Fruit fly (Drosophila melanogaster): ENCODE data around the gene ems.

Gene ems

DNA sequence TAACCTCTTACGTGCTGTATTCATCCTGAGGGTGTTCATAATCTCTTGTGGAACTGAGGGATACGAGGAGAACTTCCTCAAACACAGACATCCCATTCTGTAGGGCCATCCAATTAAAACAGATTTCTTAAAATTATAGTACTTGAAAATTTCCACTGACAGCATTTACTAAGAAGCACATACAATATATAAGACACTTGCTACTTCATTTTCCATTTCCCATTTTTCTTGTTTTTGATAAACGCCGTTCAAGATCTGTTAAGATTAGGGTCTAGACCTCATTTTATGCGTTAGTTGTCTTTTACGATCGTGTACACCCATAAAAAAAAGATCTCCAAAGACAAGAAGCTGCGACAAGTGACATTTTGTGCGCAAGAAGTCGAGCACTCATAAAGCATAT is 46.3 kb upstream of the ems start, which contains the start of gene CG14362:
TSS of gene CG14362 (minus strand) at position 101 of the 400 bp plus-strand sequence.
- no peak for TF ChIP-seq Smox (GFP tag; optimal IDR thresholded peaks at IDR 0.05)
- no peak for TF ChIP-seq vri (GFP tag; optimal IDR thresholded peaks at IDR 0.05)
- no peak for TF ChIP-seq CG10669 (GFP tag; optimal IDR thresholded peaks at IDR 0.05)
- no peak for TF ChIP-seq CG11762 (GFP tag; optimal IDR thresholded peaks at IDR 0.05; ENCODE audit: insufficient read depth)
- no peak for TF ChIP-seq CG6792 (GFP tag; optimal IDR thresholded peaks at IDR 0.05)
- TF ChIP-seq Blimp-1 (GFP tag; optimal IDR thresholded peaks at IDR 0.05), result no peak
- no peak for TF ChIP-seq CG6276 (GFP tag; optimal IDR thresholded peaks at IDR 0.05)
- no peak for TF ChIP-seq CG7368 (GFP tag; optimal IDR thresholded peaks at IDR 0.05)
- TF ChIP-seq Eip75B (GFP tag; optimal IDR thresholded peaks at IDR 0.05), result no peak

DNA sequence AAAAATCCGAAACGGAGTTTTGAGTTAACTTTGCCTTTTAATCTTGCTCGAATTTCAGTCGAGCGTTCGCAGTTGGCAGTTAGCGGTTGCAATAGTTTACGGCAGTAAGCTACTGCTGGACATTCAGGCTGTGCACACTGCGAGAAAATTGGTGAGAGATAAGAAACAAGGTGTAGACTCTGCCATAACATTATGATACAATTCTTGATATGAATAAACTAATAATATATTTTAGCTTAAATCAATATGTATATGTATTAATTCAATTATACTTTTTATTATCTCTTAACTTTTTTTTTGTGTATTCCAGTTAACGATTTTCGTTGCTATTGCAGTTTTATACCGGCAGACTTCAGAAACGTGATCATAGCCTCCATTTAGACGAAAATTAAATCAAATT is 44.3 kb upstream of the ems start:
- TF ChIP-seq CG6808 (GFP tag; optimal IDR thresholded peaks at IDR 0.05), result peak; percentile 35
- peak; percentile 78 for TF ChIP-seq CG6163 (GFP tag; IDR thresholded peaks at IDR 0.05)
- TF ChIP-seq achi (GFP tag; optimal IDR thresholded peaks at IDR 0.05), result peak; percentile 71
- TF ChIP-seq CG6792 (GFP tag; optimal IDR thresholded peaks at IDR 0.05), result peak; percentile 24
- no peak for TF ChIP-seq CG9139 (GFP tag; optimal IDR thresholded peaks at IDR 0.05)
- TF ChIP-seq esn (GFP tag; optimal IDR thresholded peaks at IDR 0.05), result no peak
- no peak for TF ChIP-seq CG16779 (tag; optimal IDR thresholded peaks at IDR 0.05)
- TF ChIP-seq CG15336 (GFP tag; IDR thresholded peaks at IDR 0.05), result peak; percentile 91
- TF ChIP-seq CG1621 (tag; optimal IDR thresholded peaks at IDR 0.05), result no peak
- no peak for TF ChIP-seq CG8319 (GFP tag; optimal IDR thresholded peaks at IDR 0.05)
- peak; percentile 26 for TF ChIP-seq Ets96B (tag; optimal IDR thresholded peaks at IDR 0.05)
- no peak for TF ChIP-seq Met (GFP tag; optimal IDR thresholded peaks at IDR 0.05)
- peak; percentile 50 for TF ChIP-seq dac (GFP tag; optimal IDR thresholded peaks at IDR 0.05)
- TF ChIP-seq CG11294 (GFP tag; IDR thresholded peaks at IDR 0.05), result peak; percentile 53; the same call in 1 of the 2 replicates
- TF ChIP-seq pdm3 (GFP tag; optimal IDR thresholded peaks at IDR 0.05), result peak; percentile 41
- TF ChIP-seq CG11902 (GFP tag; optimal IDR thresholded peaks at IDR 0.05), result no peak
- TF ChIP-seq topi (GFP tag; optimal IDR thresholded peaks at IDR 0.05), result no peak
- TF ChIP-seq eg (GFP tag; IDR thresholded peaks at IDR 0.05), result peak; percentile 87
- TF ChIP-seq Ets21C (GFP tag; optimal IDR thresholded peaks at IDR 0.05), result no peak
- no peak for TF ChIP-seq CG6854 (GFP tag; optimal IDR thresholded peaks at IDR 0.05)
- TF ChIP-seq Sox102F (GFP tag; optimal IDR thresholded peaks at IDR 0.05), result peak; percentile 4
- TF ChIP-seq Eip93F (GFP tag; optimal IDR thresholded peaks at IDR 0.05), result no peak
- peak; percentile 41 for TF ChIP-seq CG10669 (GFP tag; optimal IDR thresholded peaks at IDR 0.05)
- peak; percentile 74 for TF ChIP-seq CG6276 (GFP tag; optimal IDR thresholded peaks at IDR 0.05)
- TF ChIP-seq ss (GFP tag; optimal IDR thresholded peaks at IDR 0.05), result peak in 1 of 2 experiments; percentile 17
- no peak for TF ChIP-seq vri (GFP tag; optimal IDR thresholded peaks at IDR 0.05)
- peak; percentile 70 for TF ChIP-seq Gug (GFP tag; IDR thresholded peaks at IDR 0.05)
- TF ChIP-seq CG7368 (GFP tag; optimal IDR thresholded peaks at IDR 0.05), result peak; percentile 19
- TF ChIP-seq fd59A (GFP tag; optimal IDR thresholded peaks at IDR 0.05), result no peak
- no peak for TF ChIP-seq lz (GFP tag; optimal IDR thresholded peaks at IDR 0.05)
- TF ChIP-seq Hr39 (GFP tag; optimal IDR thresholded peaks at IDR 0.05), result no peak
- TF ChIP-seq net (GFP tag; optimal IDR thresholded peaks at IDR 0.05), result peak; percentile 63
- peak; percentile 33 for TF ChIP-seq CG11762 (GFP tag; optimal IDR thresholded peaks at IDR 0.05; ENCODE audit: insufficient read depth)
- peak; percentile 49 for TF ChIP-seq CG8632 (GFP tag; optimal IDR thresholded peaks at IDR 0.05)
- no peak for TF ChIP-seq Eip75B (GFP tag; optimal IDR thresholded peaks at IDR 0.05)
- TF ChIP-seq svp (GFP tag), result peak; percentile 61
- no peak for TF ChIP-seq Sox14 (GFP tag; optimal IDR thresholded peaks at IDR 0.05)
- peak; percentile 65 for TF ChIP-seq Hr4 (GFP tag; optimal IDR thresholded peaks at IDR 0.05)
- peak; percentile 58 for TF ChIP-seq CG3919 (GFP tag; optimal IDR thresholded peaks at IDR 0.05)
- TF ChIP-seq CG10631 (GFP tag; optimal IDR thresholded peaks at IDR 0.05), result peak; percentile 51
- TF ChIP-seq acj6 (GFP tag; optimal IDR thresholded peaks at IDR 0.05), result peak; percentile 39
- peak; percentile 60 for TF ChIP-seq OdsH (GFP tag; optimal IDR thresholded peaks at IDR 0.05)
- TF ChIP-seq fd85E (GFP tag; optimal IDR thresholded peaks at IDR 0.05), result no peak
- TF ChIP-seq Sox15 (GFP tag; optimal IDR thresholded peaks at IDR 0.05), result no peak
- TF ChIP-seq cyc (GFP tag; optimal IDR thresholded peaks at IDR 0.05), result no peak
- TF ChIP-seq CG32006 (GFP tag; optimal IDR thresholded peaks at IDR 0.05), result peak; percentile 84
- peak in 1 of 2 experiments; percentile 62 for TF ChIP-seq salr (GFP tag; optimal IDR thresholded peaks at IDR 0.05)
